Worm (Caenorhabditis elegans) whole organism, late embryonic: Measurements from ENCODE around the gene K10D2.5.

ENCODE experiments used
- C38D4.7 ChIP-seq: fragments of 200-800 bp; sonication (Bioruptor generic); optimal IDR thresholded peaks from 2 replicates; lab custom pipeline; 2018; ENCODE audit warnings: mild to moderate bottlenecking, missing genetic modification characterization, moderate library complexity, missing compliant biosample characterization
- F13H6.1 ChIP-seq: sonication (generic microtip); optimal IDR thresholded peaks from 2 replicates; lab custom pipeline; 2016; ENCODE audit warnings: missing genetic modification characterization, missing compliant biosample characterization
- ceh-45 ChIP-seq: fragments of 200-800 bp; sonication (Bioruptor generic); IDR thresholded peaks from 2 replicates; pipeline ENCODE4 v1.3.6; 2022; ENCODE audit warnings: missing genetic modification reagents, missing genetic modification characterization, missing compliant biosample characterization
- fkh-10 ChIP-seq: fragments of 150-350 bp; optimal IDR thresholded peaks from 2 replicates; lab custom pipeline; 2014; ENCODE audit warnings: missing biosample characterization, missing genetic modification reagents, missing genetic modification characterization
- fkh-6 ChIP-seq: sonication (generic microtip); optimal IDR thresholded peaks from 2 replicates; lab custom pipeline; 2016; ENCODE audit warnings: missing genetic modification characterization, missing compliant biosample characterization
- hlh-30 ChIP-seq: sonication (generic microtip); optimal IDR thresholded peaks from 2 replicates; lab custom pipeline; 2017; ENCODE audit warnings: antibody characterized with exemption, missing genetic modification characterization, missing compliant biosample characterization; ENCODE audit not compliant: insufficient read depth
- nhr-11 ChIP-seq: fragments of 150-350 bp; optimal IDR thresholded peaks from 2 replicates; lab custom pipeline; 2014; ENCODE audit warnings: missing biosample characterization, missing genetic modification characterization
- pqm-1 ChIP-seq: sonication (generic microtip); optimal IDR thresholded peaks from 2 replicates; lab custom pipeline; 2016; ENCODE audit warnings: missing genetic modification characterization, missing compliant biosample characterization
- unc-55 ChIP-seq: sonication (generic microtip); optimal IDR thresholded peaks from 2 replicates; lab custom pipeline; 2017; ENCODE audit warnings: missing biosample characterization, missing genetic modification reagents, missing genetic modification characterization

DNA sequence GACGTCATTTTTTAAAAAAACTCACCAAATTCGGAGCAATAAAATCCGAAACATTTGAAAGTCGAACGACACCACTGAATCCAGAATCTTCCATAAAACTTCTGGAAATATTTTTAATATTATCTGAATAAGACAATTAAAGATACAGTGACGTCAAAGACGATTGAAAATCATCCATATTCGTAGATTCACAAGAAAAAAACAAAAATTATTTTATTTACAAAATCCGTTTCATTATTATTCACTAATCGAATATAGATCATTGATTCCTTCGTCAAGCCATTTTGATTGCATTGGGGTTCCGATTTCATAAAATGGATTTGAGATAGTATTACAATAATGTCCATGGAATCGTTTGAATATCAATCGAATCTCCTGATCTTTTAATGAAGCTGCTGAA, 13.8 kb upstream of the K10D2.5 start, which contains the start of gene oxy-4:
- TF ChIP-seq fkh-10 (GFP tag; lab: Kevin White, UChicago) = no peak
- no peak for TF ChIP-seq pqm-1 (tag; lab: Kevin White, UChicago)
- TF ChIP-seq hlh-30 (tag; lab: Kevin White, UChicago) = no peak
- no peak for TF ChIP-seq nhr-11
- no peak for TF ChIP-seq F13H6.1 (tag; lab: Kevin White, UChicago)
- TF ChIP-seq fkh-6 = no peak
- no peak for TF ChIP-seq ceh-45
- TF ChIP-seq unc-55 = no peak
- TF ChIP-seq C38D4.7 = no peak
